Worm (Caenorhabditis elegans) whole organism, L2 larva: ENCODE measurements around the gene C03H5.4.

Source experiments
- C34F6.9 ChIP-seq: fragments of 150-350 bp; optimal IDR thresholded peaks from 2 replicates; lab custom pipeline; 2014; ENCODE audit warnings: missing biosample characterization, missing genetic modification characterization
- F13H6.1 ChIP-seq: sonication (generic microtip); optimal IDR thresholded peaks from 2 replicates; lab custom pipeline; 2016; ENCODE audit warnings: missing genetic modification characterization, missing compliant biosample characterization
- ZK546.5 ChIP-seq: sonication (generic microtip); optimal IDR thresholded peaks from 2 replicates; lab custom pipeline; 2017; ENCODE audit warnings: missing biosample characterization, missing genetic modification characterization
- aly-2 ChIP-seq: fragments of 150-350 bp; optimal IDR thresholded peaks from 2 replicates; lab custom pipeline; 2014; ENCODE audit warnings: missing biosample characterization, missing genetic modification characterization
- ceh-16 ChIP-seq: fragments of 150-350 bp; optimal IDR thresholded peaks from 2 replicates; lab custom pipeline; 2014; ENCODE audit warnings: missing biosample characterization, missing genetic modification characterization
- crh-2 ChIP-seq: sonication (generic microtip); optimal IDR thresholded peaks from 2 replicates; lab custom pipeline; 2017; ENCODE audit warnings: missing biosample characterization, missing genetic modification characterization
- egl-27 ChIP-seq: sonication (generic microtip); optimal IDR thresholded peaks from 3 replicates; lab custom pipeline; 2017; ENCODE audit warnings: missing biosample characterization, missing genetic modification reagents, missing genetic modification characterization
- elt-1 ChIP-seq: fragments of 150-350 bp; optimal IDR thresholded peaks from 2 replicates; lab custom pipeline; 2014; ENCODE audit warnings: missing biosample characterization, missing genetic modification characterization
- elt-3 ChIP-seq: sonication (generic microtip); optimal IDR thresholded peaks from 2 replicates; lab custom pipeline; 2017; ENCODE audit warnings: missing biosample characterization, missing genetic modification characterization
- lin-11 ChIP-seq: fragments of 150-350 bp; sonication (generic microtip); optimal IDR thresholded peaks from 2 replicates; lab custom pipeline; 2014; ENCODE audit warnings: missing biosample characterization, missing genetic modification characterization, inconsistent platforms, mixed read lengths
- lin-13 ChIP-seq: fragments of 150-350 bp; optimal IDR thresholded peaks from 2 replicates; lab custom pipeline; 2014; ENCODE audit warnings: missing biosample characterization, missing genetic modification reagents, missing genetic modification characterization
- lin-39 ChIP-seq: fragments of 150-350 bp; optimal IDR thresholded peaks from 2 replicates; lab custom pipeline; 2014; ENCODE audit warnings: missing biosample characterization, missing genetic modification reagents, missing genetic modification characterization
- lsy-2 ChIP-seq, 2 experiments: fragments of 150-350 bp in 1 of 2; sonication (generic microtip) in 1 of 2; optimal IDR thresholded peaks; 2 replicates each; lab custom pipeline; 2014 to 2017; ENCODE audit warnings: missing biosample characterization in 2 of 2, missing genetic modification characterization in 2 of 2
- mab-5 ChIP-seq: fragments of 150-350 bp; optimal IDR thresholded peaks from 2 replicates; lab custom pipeline; 2014; ENCODE audit warnings: missing biosample characterization, missing genetic modification characterization
- nhr-10 ChIP-seq: sonication (generic microtip); optimal IDR thresholded peaks from 2 replicates; lab custom pipeline; 2017; ENCODE audit warnings: missing biosample characterization, missing genetic modification characterization
- nhr-11 ChIP-seq: fragments of 150-350 bp; optimal IDR thresholded peaks from 2 replicates; lab custom pipeline; 2014; ENCODE audit warnings: missing biosample characterization, missing genetic modification characterization
- nhr-129 ChIP-seq: fragments of 150-350 bp; optimal IDR thresholded peaks from 2 replicates; lab custom pipeline; 2014; ENCODE audit warnings: missing biosample characterization, missing genetic modification characterization
- nhr-23 ChIP-seq: fragments of 150-350 bp; optimal IDR thresholded peaks from 2 replicates; lab custom pipeline; 2014; ENCODE audit warnings: missing biosample characterization, missing genetic modification reagents, missing genetic modification characterization
- nhr-25 ChIP-seq: fragments of 150-350 bp; sonication (generic microtip); optimal IDR thresholded peaks from 3 replicates; lab custom pipeline; 2014; ENCODE audit warnings: missing biosample characterization, missing genetic modification characterization
- nhr-77 ChIP-seq: fragments of 150-350 bp; optimal IDR thresholded peaks from 2 replicates; lab custom pipeline; 2014; ENCODE audit warnings: missing biosample characterization, missing genetic modification characterization
- peb-1 ChIP-seq: fragments of 150-350 bp; optimal IDR thresholded peaks from 2 replicates; lab custom pipeline; 2014; ENCODE audit warnings: missing biosample characterization, missing genetic modification characterization
- sem-4 ChIP-seq: fragments of 150-350 bp; optimal IDR thresholded peaks from 2 replicates; lab custom pipeline; 2014; ENCODE audit warnings: missing biosample characterization, missing genetic modification reagents, missing genetic modification characterization
- skn-1 ChIP-seq: sonication (generic microtip); optimal IDR thresholded peaks from 2 replicates; lab custom pipeline; 2017; ENCODE audit warnings: missing biosample characterization, missing genetic modification characterization
- sma-3 ChIP-seq: sonication (generic microtip); optimal IDR thresholded peaks from 2 replicates; lab custom pipeline; 2016; ENCODE audit warnings: missing genetic modification reagents, missing genetic modification characterization, missing compliant biosample characterization
- snpc-4 ChIP-seq: fragments of 150-350 bp; optimal IDR thresholded peaks from 2 replicates; lab custom pipeline; 2014; ENCODE audit warnings: missing biosample characterization, missing genetic modification characterization
- unc-55 ChIP-seq: fragments of 150-350 bp; sonication (generic microtip); optimal IDR thresholded peaks from 3 replicates; lab custom pipeline; 2014; ENCODE audit warnings: missing biosample characterization, missing genetic modification reagents, missing genetic modification characterization
- unc-62 ChIP-seq: fragments of 150-350 bp; optimal IDR thresholded peaks from 2 replicates; lab custom pipeline; 2014; ENCODE audit warnings: missing biosample characterization, missing genetic modification reagents, missing genetic modification characterization
- zag-1 ChIP-seq: fragments of 150-350 bp; optimal IDR thresholded peaks from 2 replicates; lab custom pipeline; 2014; ENCODE audit warnings: missing biosample characterization, missing genetic modification characterization
- ztf-11 ChIP-seq: sonication (generic microtip); optimal IDR thresholded peaks from 2 replicates; lab custom pipeline; 2017; ENCODE audit warnings: missing biosample characterization, missing genetic modification characterization
- ztf-4 ChIP-seq: fragments of 150-350 bp; optimal IDR thresholded peaks from 2 replicates; lab custom pipeline; 2014; ENCODE audit warnings: missing biosample characterization, missing genetic modification characterization

The C03H5.4 gene

ce11 chrII:385957-386356 is 10.9 kb downstream of the C03H5.4 start, which contains the start of gene C03H5.3 (continued):
- TF ChIP-seq sma-3 (GFP tag; lab: Kevin White, UChicago) (peak; percentile 26), elt-3 (tag; lab: Kevin White, UChicago) (no peak), aly-2 (tag; lab: Kevin White, UChicago) (no peak), lin-13 (GFP tag; lab: Kevin White, UChicago) (no peak), egl-27 (tag; lab: Kevin White, UChicago) (no peak), peb-1 (tag; lab: Kevin White, UChicago) (no peak), nhr-10 (no peak), lin-11 (tag; lab: Kevin White, UChicago) (no peak)

ce11 chrII:387844-388355 is 12.8 kb downstream of the C03H5.4 start:
- TF ChIP-seq crh-2 (tag; lab: Kevin White, UChicago), result peak; percentile 55
- TF ChIP-seq ceh-16 (tag; lab: Kevin White, UChicago), result no peak

ce11 chrII:388533-388932 is 13.5 kb downstream of the C03H5.4 start, which contains the start of gene nstp-4:
nstp-4 (plus strand) TSS chrII:388833.
- TF ChIP-seq unc-62 (GFP tag; lab: Kevin White, UChicago) (no peak), sma-3 (GFP tag; lab: Kevin White, UChicago) (no peak), nhr-23 (no peak), ztf-11 (tag; lab: Kevin White, UChicago) (no peak), aly-2 (tag; lab: Kevin White, UChicago) (no peak), sem-4 (no peak), lin-39 (tag; lab: Kevin White, UChicago) (no peak), C34F6.9 (tag; lab: Kevin White, UChicago) (no peak), ceh-16 (tag; lab: Kevin White, UChicago) (no peak), elt-1 (tag; lab: Kevin White, UChicago) (no peak), lsy-2 (tag; optimal IDR thresholded peaks at IDR 0.05; lab: Kevin White, UChicago) (no peak), nhr-10 (no peak), mab-5 (no peak), crh-2 (tag; lab: Kevin White, UChicago) (no peak)

- TF ChIP-seq elt-3 (tag; lab: Kevin White, UChicago) (no peak), snpc-4 (tag; lab: Kevin White, UChicago) (no peak), ztf-11 (tag; lab: Kevin White, UChicago) (no peak), nhr-77 (no peak), nhr-25 (tag; lab: Kevin White, UChicago) (no peak), nhr-129 (tag; lab: Kevin White, UChicago) (no peak), ztf-4 (tag; lab: Kevin White, UChicago) (no peak), nhr-11 (tag; lab: Kevin White, UChicago) (no peak), sem-4 (no peak), ZK546.5 (no peak)
These were observed 24.3 kb downstream of the C03H5.4 start, which contains the start of gene C03H5.6 for ce11 chrII:399321-399720. C03H5.6 (minus strand) TSS chrII:399421.

ce11 chrII:400167-400566 is 25.1 kb downstream of the C03H5.4 start:
- TF ChIP-seq lsy-2 (tag; optimal IDR thresholded peaks at IDR 0.05; lab: Kevin White, UChicago) (no peak), sem-4 (no peak), nhr-23 (no peak), skn-1 (tag; lab: Kevin White, UChicago) (no peak)

ce11 chrII:401211-401610 is 26.2 kb downstream of the C03H5.4 start:
- TF ChIP-seq F13H6.1 (tag; lab: Kevin White, UChicago) (peak; percentile 13), lsy-2 (tag; optimal IDR thresholded peaks at IDR 0.05; lab: Kevin White, UChicago) (peak in 1 of 2 experiments; percentile 47), nhr-129 (tag; lab: Kevin White, UChicago) (peak; percentile 35), C34F6.9 (tag; lab: Kevin White, UChicago) (peak; percentile 49), lin-13 (GFP tag; lab: Kevin White, UChicago) (no peak), unc-62 (GFP tag; lab: Kevin White, UChicago) (no peak), zag-1 (peak; percentile 49), mab-5 (peak; percentile 8), unc-55 (GFP tag; lab: Kevin White, UChicago) (peak; percentile 61)
- TF ChIP-seq, all 48 proteins: peak for 7
